Worm (Caenorhabditis elegans) whole organism, mixed stage, embryonic: ENCODE measurements around the gene wdr-5.3.

ENCODE experiments used
- cnd-1 ChIP-seq: fragments of 200-800 bp; sonication (Bioruptor generic); optimal IDR thresholded peaks from 2 replicates; lab custom pipeline; 2018; ENCODE audit warnings: mild to moderate bottlenecking, missing genetic modification characterization, missing compliant biosample characterization
- elt-3 ChIP-seq: fragments of 150-350 bp; optimal IDR thresholded peaks from 2 replicates; lab custom pipeline; 2014; ENCODE audit warnings: missing biosample characterization, missing genetic modification characterization
- lsy-2 ChIP-seq: fragments of 150-350 bp; optimal IDR thresholded peaks from 2 replicates; lab custom pipeline; 2014; ENCODE audit warnings: missing biosample characterization, missing genetic modification characterization
- ztf-11 ChIP-seq: fragments of 150-350 bp; optimal IDR thresholded peaks from 2 replicates; lab custom pipeline; 2014; ENCODE audit warnings: missing biosample characterization, missing genetic modification characterization

DNA sequence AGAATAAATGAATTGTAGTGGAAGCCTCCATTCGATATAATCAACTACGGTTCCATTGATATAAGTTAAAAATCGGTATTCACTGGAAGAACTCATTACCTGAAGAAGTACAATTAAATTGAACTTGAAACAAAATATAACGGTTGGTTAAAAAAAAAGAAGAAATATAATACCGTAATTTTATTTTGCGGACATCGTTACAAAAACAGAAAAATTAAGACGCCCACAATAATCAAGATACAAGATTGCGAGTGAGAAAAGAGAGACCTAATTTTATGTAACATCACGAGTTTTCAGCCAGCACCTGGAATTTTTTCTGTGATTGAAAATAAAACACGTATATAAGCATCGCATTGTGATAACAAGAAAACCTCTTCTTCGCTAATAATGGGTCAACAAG is 25.8 kb downstream of the wdr-5.3 start, which contains the start of gene sre-6:
- no peak for TF ChIP-seq ztf-11 (tag; lab: Kevin White, UChicago)
- no peak for TF ChIP-seq cnd-1 (tag; lab: Kevin White, UChicago)
- no peak for TF ChIP-seq elt-3 (tag; lab: Kevin White, UChicago)
- TF ChIP-seq lsy-2 (tag; lab: Kevin White, UChicago), result no peak
